Fruit fly (Drosophila melanogaster) whole organism, embryonic: Measurements from ENCODE around the gene sau.

Experiments
- Atf6 ChIP-seq: fragments of 200-800 bp; sonication (Bioruptor generic); IDR thresholded peaks from 2 replicates; pipeline ENCODE4 v1.3.6; 2022; ENCODE audit warnings: missing biosample characterization, missing genetic modification characterization
- BtbVII ChIP-seq: fragments of 200-800 bp; sonication (Bioruptor generic); optimal IDR thresholded peaks from 3 replicates; lab custom pipeline; 2017; ENCODE audit warnings: missing biosample characterization, mild to moderate bottlenecking, missing genetic modification characterization
- CG10366 ChIP-seq: fragments of 200-800 bp; sonication (Bioruptor generic); IDR thresholded peaks from 2 replicates; pipeline ENCODE4 v1.3.6; 2022; ENCODE audit warnings: missing biosample characterization, missing genetic modification characterization
- CG12219 ChIP-seq: fragments of 200-800 bp; sonication (Bioruptor generic); optimal IDR thresholded peaks from 3 replicates; lab custom pipeline; 2018; ENCODE audit warnings: missing biosample characterization, mild to moderate bottlenecking, missing genetic modification characterization
- CG12236 ChIP-seq: fragments of 200-800 bp; sonication (Bioruptor generic); optimal IDR thresholded peaks from 2 replicates; lab custom pipeline; 2016; ENCODE audit warnings: missing biosample characterization, missing genetic modification characterization
- CG13296 ChIP-seq: fragments of 200-800 bp; sonication (Bioruptor generic); optimal IDR thresholded peaks from 3 replicates; lab custom pipeline; 2018; ENCODE audit warnings: missing biosample characterization, mild to moderate bottlenecking, missing genetic modification characterization
- CG14014 ChIP-seq: fragments of 200-800 bp; sonication (Bioruptor generic); IDR thresholded peaks from 2 replicates; pipeline ENCODE4 v1.3.6; 2022; ENCODE audit warnings: missing biosample characterization, missing genetic modification characterization
- CG18262 ChIP-seq: fragments of 200-800 bp; optimal IDR thresholded peaks from 3 replicates; lab custom pipeline; 2019; ENCODE audit warnings: missing biosample characterization, mild to moderate bottlenecking, missing genetic modification characterization, moderate library complexity
- CG3065 ChIP-seq: fragments of 200-800 bp; sonication (Bioruptor generic); optimal IDR thresholded peaks from 2 replicates; lab custom pipeline; 2016; ENCODE audit warnings: missing biosample characterization, missing genetic modification characterization
- CG31388 ChIP-seq: fragments of 200-800 bp; sonication (Bioruptor generic); optimal IDR thresholded peaks from 2 replicates; lab custom pipeline; 2016; ENCODE audit warnings: missing biosample characterization, missing genetic modification characterization
- CG3726 ChIP-seq: fragments of 200-800 bp; sonication (Bioruptor generic); IDR thresholded peaks from 3 replicates; pipeline ENCODE4, ENCODE4 v1.3.6; 2022; ENCODE audit warnings: missing biosample characterization, missing genetic modification characterization
- CG3847 ChIP-seq: fragments of 200-800 bp; sonication (Bioruptor generic); IDR thresholded peaks from 2 replicates; pipeline ENCODE4 v1.3.6; 2022; ENCODE audit warnings: missing biosample characterization, missing genetic modification characterization
- CG4404 ChIP-seq: fragments of 200-800 bp; sonication (Bioruptor generic); IDR thresholded peaks from 2 replicates; pipeline ENCODE4 v1.3.6; 2022; ENCODE audit warnings: missing biosample characterization, missing genetic modification characterization
- CG6254 ChIP-seq: fragments of 200-800 bp; sonication (Bioruptor generic); optimal IDR thresholded peaks from 3 replicates; lab custom pipeline; 2017; ENCODE audit warnings: mild to moderate bottlenecking, missing biosample characterization, missing genetic modification reagents, missing genetic modification characterization
- CG7839 ChIP-seq: fragments of 200-800 bp; sonication (Bioruptor generic); optimal IDR thresholded peaks from 3 replicates; lab custom pipeline; 2018; ENCODE audit warnings: missing biosample characterization, mild to moderate bottlenecking, missing genetic modification characterization, moderate library complexity
- CG8089 ChIP-seq: fragments of 200-800 bp; sonication (Bioruptor generic); optimal IDR thresholded peaks from 3 replicates; lab custom pipeline; 2016; ENCODE audit warnings: missing biosample characterization, missing genetic modification characterization
- CG8765 ChIP-seq: fragments of 200-800 bp; sonication (Bioruptor generic); IDR thresholded peaks from 2 replicates; pipeline ENCODE4 v1.3.6; 2022; ENCODE audit warnings: missing biosample characterization, missing genetic modification characterization
- CG8924 ChIP-seq: fragments of 200-800 bp; optimal IDR thresholded peaks from 3 replicates; lab custom pipeline; 2019; ENCODE audit warnings: missing biosample characterization, mild to moderate bottlenecking, missing genetic modification characterization, moderate library complexity
- CG9727 ChIP-seq: fragments of 200-800 bp; sonication (Bioruptor generic); optimal IDR thresholded peaks from 3 replicates; lab custom pipeline; 2017; ENCODE audit warnings: missing biosample characterization, mild to moderate bottlenecking, missing genetic modification characterization
- CrebB ChIP-seq: fragments of 200-800 bp; sonication (Bioruptor generic); optimal IDR thresholded peaks from 3 replicates; lab custom pipeline; 2018; ENCODE audit warnings: missing biosample characterization, mild to moderate bottlenecking, missing genetic modification characterization
- E2f2 ChIP-seq: fragments of 200-800 bp; sonication (Bioruptor generic); IDR thresholded peaks from 2 replicates; pipeline ENCODE4 v1.3.6; 2022; ENCODE audit warnings: missing biosample characterization, missing genetic modification characterization
- H15 ChIP-seq: fragments of 200-800 bp; sonication (Bioruptor generic); IDR thresholded peaks from 3 replicates; pipeline ENCODE4 v1.3.6; 2022; ENCODE audit warnings: missing biosample characterization, missing genetic modification characterization
- HLH3B ChIP-seq: fragments of 200-800 bp; sonication (Bioruptor generic); IDR thresholded peaks from 2 replicates; pipeline ENCODE4 v1.3.6; 2022; ENCODE audit warnings: missing biosample characterization, missing genetic modification characterization
- Lhr ChIP-seq: fragments of 200-800 bp; sonication (Bioruptor generic); optimal IDR thresholded peaks from 3 replicates; lab custom pipeline; 2017; ENCODE audit warnings: mild to moderate bottlenecking, missing biosample characterization, missing genetic modification reagents, missing genetic modification characterization
- Nf-YC ChIP-seq: fragments of 200-800 bp; optimal IDR thresholded peaks from 3 replicates; lab custom pipeline; 2019; ENCODE audit warnings: missing biosample characterization, mild to moderate bottlenecking, missing genetic modification characterization, moderate library complexity
- Sin3A ChIP-seq: fragments of >200 bp; optimal IDR thresholded peaks from 2 replicates; lab custom pipeline; 2018
- Stat92E ChIP-seq, 3 experiments: fragments of >200 bp in 2 of 3; fragments of 200-800 bp in 1 of 3; sonication (Bioruptor generic) in 1 of 3; optimal IDR thresholded peaks; 2 replicates each; lab custom pipeline; 2017 to 2019; ENCODE audit warnings: missing biosample characterization in 3 of 3, missing genetic modification characterization in 3 of 3, mild to moderate bottlenecking in 1 of 3, moderate library complexity in 1 of 3
- Xrp1 ChIP-seq: fragments of 200-800 bp; sonication (Bioruptor generic); IDR thresholded peaks from 2 replicates; pipeline ENCODE4 v1.3.6; 2022; ENCODE audit warnings: missing biosample characterization, missing genetic modification characterization
- abd-A ChIP-seq: fragments of 200-800 bp; sonication (Bioruptor generic); optimal IDR thresholded peaks from 3 replicates; lab custom pipeline; 2019; ENCODE audit warnings: missing biosample characterization, mild to moderate bottlenecking, missing genetic modification characterization, moderate library complexity
- caup ChIP-seq: fragments of 200-800 bp; sonication (Bioruptor generic); optimal IDR thresholded peaks from 3 replicates; lab custom pipeline; 2017; ENCODE audit warnings: missing biosample characterization, mild to moderate bottlenecking, missing genetic modification characterization, moderate library complexity; ENCODE audit not compliant: severe bottlenecking
- chinmo ChIP-seq: fragments of 200-800 bp; sonication (Bioruptor generic); IDR thresholded peaks from 4 replicates; pipeline ENCODE4 v1.3.6; 2022; ENCODE audit warnings: missing biosample characterization, missing genetic modification characterization; ENCODE audit not compliant: partially characterized antibody
- crc ChIP-seq: fragments of 200-800 bp; sonication (Bioruptor generic); optimal IDR thresholded peaks from 2 replicates; lab custom pipeline; 2016; ENCODE audit warnings: missing biosample characterization, missing genetic modification characterization
- crp ChIP-seq, 2 experiments: fragments of 200-800 bp; sonication (Bioruptor generic); optimal IDR thresholded peaks; 2 replicates in 1 of 2; 3 replicates in 1 of 2; lab custom pipeline; 2017; ENCODE audit warnings: missing biosample characterization in 2 of 2, missing genetic modification characterization in 2 of 2, mild to moderate bottlenecking in 1 of 2, moderate library complexity in 1 of 2
- dmrt99B ChIP-seq: fragments of 200-800 bp; sonication (Bioruptor generic); optimal IDR thresholded peaks from 2 replicates; lab custom pipeline; 2018; ENCODE audit warnings: missing biosample characterization, mild to moderate bottlenecking, missing genetic modification characterization, moderate library complexity
- gcm2 ChIP-seq: fragments of 200-800 bp; sonication (Bioruptor generic); optimal IDR thresholded peaks from 2 replicates; lab custom pipeline; 2016; ENCODE audit warnings: missing biosample characterization, missing genetic modification characterization
- gsb ChIP-seq: fragments of 200-800 bp; sonication (Bioruptor generic); IDR thresholded peaks from 2 replicates; pipeline ENCODE4 v1.3.6; 2022; ENCODE audit warnings: missing biosample characterization, missing genetic modification characterization
- her ChIP-seq: fragments of 200-800 bp; sonication (Bioruptor generic); optimal IDR thresholded peaks from 2 replicates; lab custom pipeline; 2016; ENCODE audit warnings: missing biosample characterization, missing genetic modification characterization
- inv ChIP-seq: fragments of 200-800 bp; sonication (Bioruptor generic); IDR thresholded peaks from 2 replicates; pipeline ENCODE4 v1.3.6; 2022; ENCODE audit warnings: missing biosample characterization, missing genetic modification characterization; ENCODE audit not compliant: partially characterized antibody
- lbe ChIP-seq: fragments of 200-800 bp; sonication (Bioruptor generic); optimal IDR thresholded peaks from 2 replicates; lab custom pipeline; 2016; ENCODE audit warnings: missing biosample characterization, mild to moderate bottlenecking, missing genetic modification characterization
- lilli ChIP-seq: fragments of 200-800 bp; sonication (Bioruptor generic); optimal IDR thresholded peaks from 3 replicates; lab custom pipeline; 2016; ENCODE audit warnings: missing biosample characterization, missing genetic modification characterization
- lov ChIP-seq, 2 experiments: fragments of 200-800 bp in 1 of 2; fragments of >200 bp in 1 of 2; sonication (Bioruptor generic) in 1 of 2; IDR thresholded peaks in 1 of 2; optimal IDR thresholded peaks in 1 of 2; 2 replicates in 1 of 2; 3 replicates in 1 of 2; pipeline versions ENCODE4 v1.3.6 to Lab custom; 2017 to 2022; ENCODE audit warnings: missing biosample characterization in 1 of 2, missing genetic modification characterization in 1 of 2
- nom ChIP-seq: fragments of 200-800 bp; sonication (Bioruptor generic); optimal IDR thresholded peaks from 2 replicates; lab custom pipeline; 2017; ENCODE audit warnings: missing biosample characterization, missing genetic modification characterization, mild to moderate bottlenecking, moderate library complexity, missing genetic modification reagents
- peb ChIP-seq: fragments of 200-800 bp; sonication (Bioruptor generic); IDR thresholded peaks from 2 replicates; pipeline ENCODE4 v1.3.6; 2022; ENCODE audit warnings: missing biosample characterization, missing genetic modification characterization
- salm ChIP-seq: fragments of 200-800 bp; sonication (Bioruptor generic); optimal IDR thresholded peaks from 2 replicates; lab custom pipeline; 2018; ENCODE audit warnings: missing biosample characterization, mild to moderate bottlenecking, missing genetic modification characterization
- so ChIP-seq: fragments of 200-800 bp; sonication (Bioruptor generic); IDR thresholded peaks from 3 replicates; pipeline ENCODE4 v1.3.6; 2022; ENCODE audit warnings: missing biosample characterization, missing genetic modification characterization
- ttk ChIP-seq: fragments of 200-800 bp; sonication (Bioruptor generic); IDR thresholded peaks from 2 replicates; pipeline ENCODE4 v2.1.2; 2022; ENCODE audit warnings: missing biosample characterization, missing genetic modification characterization
- usp ChIP-seq: fragments of >200 bp; optimal IDR thresholded peaks from 2 replicates; lab custom pipeline; 2017; ENCODE audit warnings: missing biosample characterization, missing genetic modification characterization
- vfl ChIP-seq: fragments of 200-800 bp; sonication (Bioruptor generic); optimal IDR thresholded peaks from 2 replicates; lab custom pipeline; 2016; ENCODE audit warnings: missing biosample characterization, missing genetic modification characterization
- vnd ChIP-seq: fragments of 200-800 bp; sonication (Bioruptor generic); IDR thresholded peaks from 3 replicates; pipeline ENCODE4 v1.3.6; 2022; ENCODE audit warnings: missing biosample characterization, missing genetic modification characterization; ENCODE audit not compliant: partially characterized antibody

sau gene

dm6 chr2L:2201107-2201561, 25.0 kb upstream of the sau start (continued):
- TF ChIP-seq CG3726 (GFP tag; lab: Robert Waterston, UW): peak; percentile 43; the same call in 1 of the 3 replicates
- TF ChIP-seq H15: peak; percentile 32; the same call in 2 of the 3 replicates
- TF ChIP-seq CG9727 (GFP tag; lab: Kevin White, UChicago): peak; percentile 90
- TF ChIP-seq CrebB (tag; lab: Kevin White, UChicago): peak; percentile 53
- TF ChIP-seq HLH3B (GFP tag; lab: Robert Waterston, UW): peak; percentile 71
- no peak for TF ChIP-seq inv
- peak; percentile 91 for TF ChIP-seq CG6254 (GFP tag; lab: Kevin White, UChicago)
- TF ChIP-seq salm (tag; lab: Kevin White, UChicago): peak; percentile 73
- 0 out of 2 replicates have a peak, but pooled peaks have one; percentile 29 for TF ChIP-seq CG14014 (GFP tag; lab: Robert Waterston, UW)
- peak; percentile 71 for TF ChIP-seq BtbVII (GFP tag; lab: Kevin White, UChicago)
- peak; percentile 87 for TF ChIP-seq Xrp1 (GFP tag; lab: Robert Waterston, UW)
- peak; percentile 86 for TF ChIP-seq Lhr (GFP tag; lab: Kevin White, UChicago)
- peak; percentile 59 for TF ChIP-seq CG4404 (GFP tag; lab: Robert Waterston, UW)
- peak; percentile 67 for TF ChIP-seq CG12236 (GFP tag; lab: Kevin White, UChicago)
- TF ChIP-seq gsb (GFP tag; lab: Robert Waterston, UW): no peak
- peak; percentile 80 for TF ChIP-seq CG7839 (tag; lab: Kevin White, UChicago)
- peak; percentile 82 for TF ChIP-seq dmrt99B (tag; lab: Kevin White, UChicago)
- peak; percentile 21 for TF ChIP-seq Nf-YC
- TF ChIP-seq CG13296: peak; percentile 12
- no peak for TF ChIP-seq usp (GFP tag; lab: Kevin White, UChicago)
- peak; percentile 40; the same call in 1 of the 2 replicates for TF ChIP-seq E2f2 (GFP tag; lab: Robert Waterston, UW)
- TF ChIP-seq abd-A: no peak
- TF ChIP-seq gcm2 (GFP tag; lab: Kevin White, UChicago): peak; percentile 2
- TF ChIP-seq ttk: peak; percentile 45
- TF ChIP-seq Sin3A: no peak
- peak; percentile 54 for TF ChIP-seq lilli (GFP tag; lab: Kevin White, UChicago)
- TF ChIP-seq lov (optimal IDR thresholded peaks at IDR 0.05; lab: Kevin White, UChicago): no peak
- peak; percentile 72; the same call in 1 of the 3 replicates for TF ChIP-seq lov (GFP tag; IDR thresholded peaks at IDR 0.05; lab: Robert Waterston, UW)
- TF ChIP-seq CG31388 (GFP tag; lab: Kevin White, UChicago): peak; percentile 52
- no peak for TF ChIP-seq vnd (GFP tag; lab: Robert Waterston, UW)
- peak in 1 of 3 experiments; percentile 95 for TF ChIP-seq Stat92E (GFP tag; optimal IDR thresholded peaks at IDR 0.05; lab: Kevin White, UChicago)
- TF ChIP-seq CG3065 (GFP tag; lab: Kevin White, UChicago): peak; percentile 61
- peak; percentile 27 for TF ChIP-seq lbe (GFP tag; lab: Kevin White, UChicago)
- peak; percentile 63 for TF ChIP-seq peb (GFP tag; lab: Robert Waterston, UW)
- peak in 1 of 2 experiments; percentile 40 for TF ChIP-seq crp (GFP tag; optimal IDR thresholded peaks at IDR 0.05; lab: Kevin White, UChicago)
- TF ChIP-seq CG18262 (tag; lab: Kevin White, UChicago): peak; percentile 96
- peak; percentile 70 for TF ChIP-seq CG8089 (GFP tag; lab: Kevin White, UChicago)
- TF ChIP-seq CG3847 (GFP tag; lab: Robert Waterston, UW): peak; percentile 44
- TF ChIP-seq so: peak; percentile 70; the same call in 2 of the 3 replicates
- no peak for TF ChIP-seq her (GFP tag; lab: Kevin White, UChicago)
- TF ChIP-seq CG8924 (tag; lab: Kevin White, UChicago): peak; percentile 87
- TF ChIP-seq CG8765 (GFP tag; lab: Robert Waterston, UW): peak; percentile 25; the same call in 1 of the 2 replicates
- no peak for TF ChIP-seq vfl (GFP tag; lab: Kevin White, UChicago)
- TF ChIP-seq Atf6 (GFP tag; lab: Robert Waterston, UW): no peak
- peak; percentile 60 for TF ChIP-seq CG10366 (GFP tag; lab: Robert Waterston, UW)
- no peak for TF ChIP-seq chinmo
- peak; percentile 57 for TF ChIP-seq caup (GFP tag; lab: Kevin White, UChicago)
- TF ChIP-seq nom (GFP tag; lab: Kevin White, UChicago): no peak
- peak; percentile 42 for TF ChIP-seq crc
- peak; percentile 77 for TF ChIP-seq CG12219 (GFP tag; lab: Kevin White, UChicago)
